Fruit fly (Drosophila melanogaster): Measurements from ENCODE around the gene CG13252.

dm6 chr3L:20792693-20793092 lies 62.3 kb downstream of the CG13252 start, which contains the start of gene Six4:
- TF ChIP-seq CG8478 (optimal IDR thresholded peaks at IDR 0.05) (no peak), psq (optimal IDR thresholded peaks at IDR 0.05) (no peak), usp (GFP tag; optimal IDR thresholded peaks at IDR 0.05) (no peak)

Data from whole organism.